Worm (Caenorhabditis elegans): ENCODE results near the gene T07F10.3.

The T07F10.3 gene

DNA sequence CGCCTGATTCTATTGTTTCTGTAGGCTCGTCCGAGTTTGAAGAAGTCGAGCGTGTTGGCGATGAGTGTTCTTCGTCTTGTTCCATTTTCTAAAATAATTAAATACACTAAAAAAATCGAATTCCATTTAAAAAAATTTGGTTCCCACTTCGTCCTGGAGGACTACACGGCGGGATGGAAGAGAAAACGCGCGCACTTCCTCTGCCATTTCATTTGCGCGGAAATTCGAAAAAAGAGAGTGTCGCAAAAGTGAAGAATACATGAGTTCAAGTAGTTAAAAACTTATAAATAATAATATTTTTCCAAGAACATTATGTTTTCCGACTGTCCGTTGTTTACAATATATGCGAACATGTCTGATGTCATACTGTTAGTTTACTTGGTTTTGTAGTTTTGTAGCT, at the start of gene T07F10.3 (continued):
- peak; percentile 100 for TF ChIP-seq mes-2 (tag; optimal IDR thresholded peaks at IDR 0.05; ENCODE audit: poor library complexity, severe bottlenecking)
- peak; percentile 81; the same call in 1 of the 2 replicates for TF ChIP-seq tag-97 (GFP tag; IDR thresholded peaks at IDR 0.05)
- peak; percentile 49; the same call in 1 of the 2 replicates for TF ChIP-seq mxl-2 (GFP tag; conservative IDR thresholded peaks at IDR 0.05)
- peak; percentile 93 for TF ChIP-seq unc-130 (GFP tag; optimal IDR thresholded peaks at IDR 0.05)
- no peak for TF ChIP-seq lin-13 (GFP tag; optimal IDR thresholded peaks at IDR 0.05)
- no peak for TF ChIP-seq ceh-32 (tag; optimal IDR thresholded peaks at IDR 0.05; ENCODE audit: poor library complexity)
- TF ChIP-seq nhr-77 (tag; optimal IDR thresholded peaks at IDR 0.05), result peak; percentile 45
- peak; percentile 76 for TF ChIP-seq T20F7.1 (GFP tag; optimal IDR thresholded peaks at IDR 0.05)
- peak; percentile 30 for TF ChIP-seq F10B5.3 (tag; optimal IDR thresholded peaks at IDR 0.05)
- TF ChIP-seq attf-4 (tag; optimal IDR thresholded peaks at IDR 0.05), result no peak
- TF ChIP-seq hif-1 (tag; optimal IDR thresholded peaks at IDR 0.05), result peak in 1 of 2 experiments; percentile 94
- no peak for TF ChIP-seq cey-2 (tag; optimal IDR thresholded peaks at IDR 0.05; ENCODE audit: borderline replicate concordance, insufficient read depth)
- peak; percentile 47 for TF ChIP-seq nhr-11 (tag; optimal IDR thresholded peaks at IDR 0.05)
- TF ChIP-seq ZK337.2 (GFP tag; IDR thresholded peaks at IDR 0.05), result peak; percentile 97
- peak; percentile 41 for TF ChIP-seq mxl-3 (GFP tag; optimal IDR thresholded peaks at IDR 0.05)
- TF ChIP-seq dmd-9 (GFP tag; IDR thresholded peaks at IDR 0.05), result peak; percentile 93
- peak; percentile 71 for TF ChIP-seq ceh-20 (GFP tag; IDR thresholded peaks at IDR 0.05)
- no peak for TF ChIP-seq daf-19 (GFP tag; conservative IDR thresholded peaks at IDR 0.05)
- TF ChIP-seq sdz-12 (GFP tag; optimal IDR thresholded peaks at IDR 0.05), result peak; percentile 77
- peak; percentile 97 for TF ChIP-seq nhr-6 (tag; optimal IDR thresholded peaks at IDR 0.05)
- TF ChIP-seq lin-38 (GFP tag; IDR thresholded peaks at IDR 0.05), result peak; percentile 81
- peak; percentile 81; the same call in 1 of the 2 replicates for TF ChIP-seq zfp-3 (GFP tag; conservative IDR thresholded peaks at IDR 0.05)
- peak; percentile 70; the same call in 1 of the 2 replicates for TF ChIP-seq tra-1 (GFP tag; IDR thresholded peaks at IDR 0.05)

DNA sequence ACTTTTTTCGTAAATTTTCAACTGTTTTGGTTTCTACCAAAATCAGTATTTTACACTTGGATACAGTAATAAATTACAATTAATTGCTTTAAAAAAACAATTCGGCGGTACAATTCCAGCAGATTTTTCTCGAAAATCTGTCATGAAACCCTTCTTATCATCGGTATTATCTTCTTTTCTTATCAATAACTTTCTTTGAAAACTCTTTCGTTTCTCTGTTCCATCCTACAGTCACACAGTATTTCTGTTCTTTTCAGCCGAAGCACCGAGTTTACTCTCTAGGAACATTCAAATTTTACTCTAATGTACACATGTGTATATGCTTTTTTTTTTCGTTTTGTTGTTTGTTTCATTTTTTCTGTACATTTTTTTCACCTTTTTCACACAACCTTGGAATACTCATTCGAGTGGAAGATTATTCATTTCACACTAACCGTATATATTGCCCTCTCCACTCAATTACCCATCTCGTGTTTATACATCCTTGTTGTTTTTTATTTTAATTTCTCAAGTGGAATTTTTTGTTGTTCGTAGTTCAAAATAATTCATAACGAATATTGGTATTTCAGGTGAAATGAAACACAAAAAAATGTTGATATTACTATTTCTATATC, 39.8 kb upstream of the T07F10.3 start, which contains the start of gene nid-1:
Gene nid-1, plus strand, starts transcription at position 564 of the 614 bp plus-strand sequence.
- TF ChIP-seq skn-1 (tag; optimal IDR thresholded peaks at IDR 0.05) (no peak), fkh-10 (GFP tag; optimal IDR thresholded peaks at IDR 0.05) (no peak), daf-19 (GFP tag; conservative IDR thresholded peaks at IDR 0.05) (no peak), ZK546.5 (tag; optimal IDR thresholded peaks at IDR 0.05) (no peak), lin-15B (tag; optimal IDR thresholded peaks at IDR 0.05) (no peak), nhr-10 (tag; optimal IDR thresholded peaks at IDR 0.05) (no peak), vab-7 (GFP tag; IDR thresholded peaks at IDR 0.05) (no peak), mep-1 (tag; optimal IDR thresholded peaks at IDR 0.05) (no peak), jun-1 (tag; optimal IDR thresholded peaks at IDR 0.05) (no peak), nhr-42 (GFP tag; IDR thresholded peaks at IDR 0.05) (no peak), ama-1 (optimal IDR thresholded peaks at IDR 0.05) (no peak), php-3 (GFP tag; IDR thresholded peaks at IDR 0.05) (peak; percentile 93), nhr-11 (tag; optimal IDR thresholded peaks at IDR 0.05) (no peak), nhr-48 (tag; optimal IDR thresholded peaks at IDR 0.05) (no peak), dmd-6 (GFP tag; IDR thresholded peaks at IDR 0.05) (peak; percentile 76), ceh-20 (GFP tag; IDR thresholded peaks at IDR 0.05) (0 out of 2 replicates have a peak, but pooled peaks have one; percentile 41), spr-1 (tag; optimal IDR thresholded peaks at IDR 0.05) (no peak), F10B5.3 (tag; optimal IDR thresholded peaks at IDR 0.05) (no peak), F26F4.8 (GFP tag; conservative IDR thresholded peaks at IDR 0.05) (no peak), T26A8.4 (GFP tag; IDR thresholded peaks at IDR 0.05) (no peak), Y75B8A.6 (GFP tag; IDR thresholded peaks at IDR 0.05) (no peak), zag-1 (tag; optimal IDR thresholded peaks at IDR 0.05) (no peak), dve-1 (tag; optimal IDR thresholded peaks at IDR 0.05; ENCODE audit: insufficient read depth) (peak; percentile 67), nhr-28 (tag; optimal IDR thresholded peaks at IDR 0.05) (peak; percentile 51), unc-62 (GFP tag; optimal IDR thresholded peaks at IDR 0.05 in 1 of 2) (peak in 1 of 2 experiments; percentile 29), unc-62 (tag; optimal IDR thresholded peaks at IDR 0.05) (no peak), mxl-3 (GFP tag; optimal IDR thresholded peaks at IDR 0.05) (no peak), pqm-1 (tag; optimal IDR thresholded peaks at IDR 0.05) (peak; percentile 51), zfp-2 (tag; optimal IDR thresholded peaks at IDR 0.05) (no peak), nhr-77 (tag; optimal IDR thresholded peaks at IDR 0.05) (peak; percentile 16), daf-16 (GFP tag; optimal IDR thresholded peaks at IDR 0.05) (no peak), daf-16 (tag; optimal IDR thresholded peaks at IDR 0.05) (peak; percentile 96), hlh-11 (tag; optimal IDR thresholded peaks at IDR 0.05) (peak; percentile 64)

All from whole organism, L4 larva.